Worm (Caenorhabditis elegans) whole organism, midembryonic: ENCODE results near the gene Y27F2A.11.

Experiments
- T22C8.4 ChIP-seq: fragments of 200-800 bp; sonication (Bioruptor generic); IDR thresholded peaks from 2 replicates; pipeline ENCODE4 v1.3.6; 2022; ENCODE audit warnings: missing genetic modification characterization, missing compliant biosample characterization
- cog-1 ChIP-seq: sonication (generic microtip); optimal IDR thresholded peaks from 2 replicates; lab custom pipeline; 2016; ENCODE audit warnings: missing genetic modification characterization, missing compliant biosample characterization
- flt-1 ChIP-seq: fragments of 200-800 bp; sonication (Bioruptor generic); IDR thresholded peaks from 2 replicates; pipeline ENCODE4 v1.3.6; 2022; ENCODE audit warnings: missing genetic modification characterization, missing compliant biosample characterization
- med-1 ChIP-seq: sonication (generic microtip); optimal IDR thresholded peaks from 2 replicates; lab custom pipeline; 2017; ENCODE audit warnings: missing genetic modification characterization, mild to moderate bottlenecking, missing compliant biosample characterization, antibody characterized with exemption, missing genetic modification reagents; ENCODE audit not compliant: insufficient read depth
- ref-1 ChIP-seq: fragments of 200-800 bp; sonication (Bioruptor generic); conservative IDR thresholded peaks from 2 replicates; pipeline ENCODE4 v1.3.6; 2022; ENCODE audit warnings: missing genetic modification reagents, missing genetic modification characterization, missing compliant biosample characterization
- ztf-23 ChIP-seq: fragments of 200-800 bp; sonication (Bioruptor generic); IDR thresholded peaks from 2 replicates; pipeline ENCODE4 v1.3.6; 2022; ENCODE audit warnings: missing genetic modification reagents, missing genetic modification characterization, missing compliant biosample characterization
- ztf-29 ChIP-seq: fragments of 200-800 bp; sonication (Bioruptor generic); IDR thresholded peaks from 2 replicates; pipeline ENCODE4 v1.3.6; 2022; ENCODE audit warnings: missing genetic modification reagents, missing genetic modification characterization, missing compliant biosample characterization

- TF ChIP-seq ref-1 (no peak), ztf-29 (GFP tag; lab: Robert Waterston, UW) (no peak), T22C8.4 (no peak), med-1 (GFP tag; lab: Kevin White, UChicago) (no peak), cog-1 (tag; lab: Kevin White, UChicago) (no peak), flt-1 (GFP tag; lab: Robert Waterston, UW) (no peak), ztf-23 (no peak)
These were observed 34.8 kb upstream of the Y27F2A.11 start, which contains the start of gene sri-32 for ce11 chrII:3154383-3154782.
